Worm (Caenorhabditis elegans) whole organism, L4 larva: Measurements from ENCODE around the gene nep-16.

Source experiments
- D1046.2 ChIP-seq: fragments of 200-800 bp; sonication (Bioruptor generic); IDR thresholded peaks from 2 replicates; pipeline ENCODE4 v1.3.6; 2022; ENCODE audit warnings: missing genetic modification characterization, missing compliant biosample characterization
- F10B5.3 ChIP-seq: sonication (generic microtip); optimal IDR thresholded peaks from 2 replicates; lab custom pipeline; 2016; ENCODE audit warnings: mild to moderate bottlenecking, missing genetic modification characterization, missing compliant biosample characterization
- Y48G9A.11 ChIP-seq: fragments of 200-800 bp; sonication (Bioruptor generic); IDR thresholded peaks from 2 replicates; pipeline ENCODE4 v1.3.6; 2022; ENCODE audit warnings: missing genetic modification reagents, missing genetic modification characterization, missing compliant biosample characterization
- Y75B8A.6 ChIP-seq: fragments of 200-800 bp; sonication (Bioruptor generic); IDR thresholded peaks from 2 replicates; pipeline ENCODE4 v1.3.6; 2022; ENCODE audit warnings: missing genetic modification reagents, missing genetic modification characterization, missing compliant biosample characterization
- aha-1 ChIP-seq: fragments of 150-350 bp; peaks from one replicate; lab custom pipeline; 2014; ENCODE audit warnings: missing biosample characterization, missing genetic modification characterization
- aly-2 ChIP-seq: sonication (generic microtip); optimal IDR thresholded peaks from 2 replicates; lab custom pipeline; 2018; ENCODE audit warnings: missing biosample characterization, missing genetic modification characterization
- attf-4 ChIP-seq: sonication (generic microtip); optimal IDR thresholded peaks from 3 replicates; lab custom pipeline; 2017; ENCODE audit warnings: missing biosample characterization, missing genetic modification characterization
- ceh-20 ChIP-seq: fragments of 200-800 bp; sonication (Bioruptor generic); IDR thresholded peaks from 2 replicates; pipeline ENCODE4 v1.3.6; 2022; ENCODE audit warnings: missing genetic modification reagents, missing genetic modification characterization, missing compliant biosample characterization
- ceh-32 ChIP-seq: sonication (generic microtip); optimal IDR thresholded peaks from 2 replicates; lab custom pipeline; 2016; ENCODE audit warnings: mild to moderate bottlenecking, missing genetic modification characterization, missing compliant biosample characterization; ENCODE audit not compliant: poor library complexity
- ceh-62 ChIP-seq: sonication (generic microtip); optimal IDR thresholded peaks from 2 replicates; lab custom pipeline; 2017; ENCODE audit warnings: missing biosample characterization, missing genetic modification characterization
- ctbp-1 ChIP-seq: fragments of 200-800 bp; sonication (Bioruptor generic); IDR thresholded peaks from 2 replicates; pipeline ENCODE4 v1.3.6; 2022; ENCODE audit warnings: missing genetic modification reagents, missing genetic modification characterization, missing compliant biosample characterization
- daf-16 ChIP-seq, 3 experiments: sonication (generic microtip); optimal IDR thresholded peaks; 2 replicates each; lab custom pipeline; 2016 to 2017; ENCODE audit warnings: missing genetic modification characterization in 3 of 3, missing genetic modification reagents in 3 of 3, mild to moderate bottlenecking in 2 of 3, missing compliant biosample characterization in 2 of 3, missing biosample characterization in 1 of 3, moderate library complexity in 1 of 3
- dmd-6 ChIP-seq: fragments of 200-800 bp; sonication (Bioruptor generic); IDR thresholded peaks from 2 replicates; pipeline ENCODE4 v1.3.6; 2022; ENCODE audit warnings: missing genetic modification reagents, missing genetic modification characterization, missing compliant biosample characterization
- dmd-9 ChIP-seq: fragments of 200-800 bp; sonication (Bioruptor generic); IDR thresholded peaks from 2 replicates; pipeline ENCODE4 v1.3.6; 2022; ENCODE audit warnings: missing genetic modification reagents, missing genetic modification characterization, missing compliant biosample characterization
- dpl-1 ChIP-seq: fragments of 150-350 bp; optimal IDR thresholded peaks from 2 replicates; lab custom pipeline; 2014; ENCODE audit warnings: missing biosample characterization, missing genetic modification reagents, missing genetic modification characterization
- dve-1 ChIP-seq: sonication (generic microtip); optimal IDR thresholded peaks from 2 replicates; lab custom pipeline; 2017; ENCODE audit warnings: antibody characterized with exemption, mild to moderate bottlenecking, missing genetic modification characterization, missing compliant biosample characterization; ENCODE audit not compliant: insufficient read depth
- egl-43 ChIP-seq: fragments of 200-800 bp; sonication (Bioruptor generic); IDR thresholded peaks from 2 replicates; pipeline ENCODE4 v1.3.6; 2022; ENCODE audit warnings: missing genetic modification reagents, missing genetic modification characterization, missing compliant biosample characterization
- fkh-10 ChIP-seq: fragments of 150-350 bp; optimal IDR thresholded peaks from 2 replicates; lab custom pipeline; 2014; ENCODE audit warnings: missing biosample characterization, missing genetic modification reagents, missing genetic modification characterization
- hlh-11 ChIP-seq: fragments of 200-800 bp; sonication (Bioruptor generic); optimal IDR thresholded peaks from 2 replicates; lab custom pipeline; 2018; ENCODE audit warnings: mild to moderate bottlenecking, missing genetic modification characterization, missing compliant biosample characterization
- hlh-30 ChIP-seq: sonication (generic microtip); optimal IDR thresholded peaks from 2 replicates; lab custom pipeline; 2017; ENCODE audit warnings: antibody characterized with exemption, mild to moderate bottlenecking, missing genetic modification characterization, missing compliant biosample characterization; ENCODE audit not compliant: insufficient read depth
- lim-7 ChIP-seq: fragments of 200-800 bp; sonication (Bioruptor generic); IDR thresholded peaks from 2 replicates; pipeline ENCODE4 v1.3.6; 2022; ENCODE audit warnings: missing genetic modification characterization, missing compliant biosample characterization
- lin-13 ChIP-seq: fragments of 150-350 bp; optimal IDR thresholded peaks from 2 replicates; lab custom pipeline; 2014; ENCODE audit warnings: missing biosample characterization, missing genetic modification reagents, missing genetic modification characterization
- lin-38 ChIP-seq: fragments of 200-800 bp; sonication (Bioruptor generic); IDR thresholded peaks from 2 replicates; pipeline ENCODE4 v1.3.6; 2022; ENCODE audit warnings: missing genetic modification reagents, missing genetic modification characterization, missing compliant biosample characterization
- lsy-2 ChIP-seq, 2 experiments: fragments of 150-350 bp in 1 of 2; sonication (generic microtip) in 1 of 2; optimal IDR thresholded peaks; 2 replicates each; lab custom pipeline; 2014 to 2017; ENCODE audit warnings: missing biosample characterization in 2 of 2, missing genetic modification characterization in 2 of 2
- madf-5 ChIP-seq, 2 experiments: fragments of 200-800 bp; sonication (Bioruptor generic); IDR thresholded peaks; 2 replicates each; pipeline ENCODE4 v1.3.6; 2022; ENCODE audit warnings: missing compliant biosample characterization in 2 of 2, missing genetic modification characterization in 2 of 2
- madf-9 ChIP-seq: fragments of 200-800 bp; sonication (Bioruptor generic); conservative IDR thresholded peaks from 2 replicates; pipeline ENCODE4 v1.3.6; 2022; ENCODE audit warnings: missing genetic modification reagents, missing genetic modification characterization, missing compliant biosample characterization
- mdt-29 ChIP-seq: fragments of 200-800 bp; sonication (Bioruptor generic); IDR thresholded peaks from 2 replicates; pipeline ENCODE4 v1.3.6; 2022; ENCODE audit warnings: missing genetic modification reagents, missing genetic modification characterization, missing compliant biosample characterization
- mxl-3 ChIP-seq: fragments of 200-800 bp; sonication (Bioruptor generic); optimal IDR thresholded peaks from 2 replicates; lab custom pipeline; 2018; ENCODE audit warnings: mild to moderate bottlenecking, missing genetic modification characterization, missing compliant biosample characterization
- nhr-10 ChIP-seq: fragments of 150-350 bp; optimal IDR thresholded peaks from 2 replicates; lab custom pipeline; 2014; ENCODE audit warnings: missing biosample characterization, missing genetic modification characterization
- nhr-102 ChIP-seq: sonication (generic microtip); optimal IDR thresholded peaks from 2 replicates; lab custom pipeline; 2016; ENCODE audit warnings: mild to moderate bottlenecking, missing genetic modification characterization, moderate library complexity, missing compliant biosample characterization
- nhr-111 ChIP-seq: fragments of 200-800 bp; sonication (Bioruptor generic); optimal IDR thresholded peaks from 2 replicates; lab custom pipeline; 2018; ENCODE audit warnings: mild to moderate bottlenecking, missing genetic modification characterization, missing compliant biosample characterization
- nhr-237 ChIP-seq: sonication (generic microtip); optimal IDR thresholded peaks from 2 replicates; lab custom pipeline; 2017; ENCODE audit warnings: missing biosample characterization, missing genetic modification characterization
- nhr-28 ChIP-seq: fragments of 150-350 bp; optimal IDR thresholded peaks from 2 replicates; lab custom pipeline; 2014; ENCODE audit warnings: missing biosample characterization, missing genetic modification characterization
- nhr-48 ChIP-seq: sonication (generic microtip); optimal IDR thresholded peaks from 2 replicates; lab custom pipeline; 2016; ENCODE audit warnings: mild to moderate bottlenecking, missing genetic modification characterization, missing compliant biosample characterization
- nhr-77 ChIP-seq: fragments of 150-350 bp; optimal IDR thresholded peaks from 2 replicates; lab custom pipeline; 2014; ENCODE audit warnings: missing biosample characterization, missing genetic modification characterization
- php-3 ChIP-seq: fragments of 200-800 bp; sonication (Bioruptor generic); IDR thresholded peaks from 2 replicates; pipeline ENCODE4 v1.3.6; 2022; ENCODE audit warnings: missing genetic modification reagents, missing genetic modification characterization, missing compliant biosample characterization
- pqm-1 ChIP-seq: sonication (generic microtip); optimal IDR thresholded peaks from 2 replicates; lab custom pipeline; 2017; ENCODE audit warnings: missing biosample characterization, missing genetic modification characterization
- set-16 ChIP-seq: fragments of 200-800 bp; sonication (Bioruptor generic); IDR thresholded peaks from 2 replicates; pipeline ENCODE4 v1.3.6; 2022; ENCODE audit warnings: missing genetic modification reagents, missing genetic modification characterization, missing compliant biosample characterization
- skn-1 ChIP-seq: fragments of 150-350 bp; optimal IDR thresholded peaks from 2 replicates; lab custom pipeline; 2014; ENCODE audit warnings: missing biosample characterization, missing genetic modification characterization
- snpc-4 ChIP-seq: fragments of 150-350 bp; optimal IDR thresholded peaks from 2 replicates; lab custom pipeline; 2014; ENCODE audit warnings: missing biosample characterization, missing genetic modification characterization
- spr-1 ChIP-seq: sonication (generic microtip); optimal IDR thresholded peaks from 2 replicates; lab custom pipeline; 2016; ENCODE audit warnings: mild to moderate bottlenecking, missing genetic modification characterization, missing compliant biosample characterization
- spr-3 ChIP-seq: fragments of 200-800 bp; sonication (Bioruptor generic); optimal IDR thresholded peaks from 2 replicates; lab custom pipeline; 2018; ENCODE audit warnings: mild to moderate bottlenecking, missing genetic modification characterization, missing compliant biosample characterization
- tra-1 ChIP-seq: fragments of 200-800 bp; sonication (Bioruptor generic); IDR thresholded peaks from 2 replicates; pipeline ENCODE4 v1.3.6; 2022; ENCODE audit warnings: missing genetic modification reagents, missing genetic modification characterization, missing compliant biosample characterization
- unc-130 ChIP-seq: sonication (generic microtip); optimal IDR thresholded peaks from 2 replicates; lab custom pipeline; 2016; ENCODE audit warnings: missing genetic modification reagents, missing genetic modification characterization, missing compliant biosample characterization
- unc-39 ChIP-seq: sonication (generic microtip); optimal IDR thresholded peaks from 2 replicates; lab custom pipeline; 2017; ENCODE audit warnings: missing biosample characterization, missing genetic modification characterization
- unc-62 ChIP-seq, 3 experiments: fragments of 150-350 bp in 1 of 3; sonication (generic microtip); optimal IDR thresholded peaks in 2 of 3; peaks in 1 of 3; 1 replicate in 1 of 3; 2 replicates in 2 of 3; lab custom pipeline; 2014 to 2017; ENCODE audit warnings: missing biosample characterization in 3 of 3, missing genetic modification characterization in 3 of 3, missing genetic modification reagents in 3 of 3, missing genotype in 1 of 3
- zfp-3 ChIP-seq: fragments of 200-800 bp; sonication (Bioruptor generic); conservative IDR thresholded peaks from 2 replicates; pipeline ENCODE4 v1.3.6; 2022; ENCODE audit warnings: missing genetic modification reagents, missing genetic modification characterization, missing compliant biosample characterization
- zip-2 ChIP-seq: fragments of 150-350 bp; optimal IDR thresholded peaks from 2 replicates; lab custom pipeline; 2014; ENCODE audit warnings: missing biosample characterization, missing genetic modification characterization
- ztf-11 ChIP-seq: fragments of 150-350 bp; optimal IDR thresholded peaks from 2 replicates; lab custom pipeline; 2014; ENCODE audit warnings: missing biosample characterization, missing genetic modification characterization
- ztf-7 ChIP-seq: fragments of 150-350 bp; optimal IDR thresholded peaks from 2 replicates; lab custom pipeline; 2014; ENCODE audit warnings: missing biosample characterization, missing genetic modification characterization

nep-16 gene

DNA sequence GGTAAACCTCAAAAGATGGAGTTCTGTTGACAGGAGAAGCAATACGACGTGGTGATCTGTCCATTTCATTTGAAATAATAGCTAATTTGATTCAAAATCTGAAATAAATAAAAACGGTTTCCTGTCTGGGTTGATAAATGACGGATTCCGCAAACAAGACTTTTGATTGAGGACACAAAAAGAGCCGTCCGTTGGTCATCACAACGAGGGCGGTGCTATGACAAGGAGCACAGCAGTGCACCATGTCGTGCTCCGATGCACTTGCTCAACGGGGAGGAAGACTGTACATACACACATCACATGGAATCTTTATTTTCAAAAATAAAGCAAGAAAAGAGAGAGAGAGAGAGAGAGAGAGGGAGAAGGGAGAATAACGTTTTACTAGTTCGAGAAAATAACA lies at the start of gene nep-16:
Gene nep-16, minus strand, starts transcription at position 101 of the 400 bp plus-strand sequence.
- TF ChIP-seq aha-1, result peak; percentile 58
- peak in 1 of 2 experiments; percentile 61 for TF ChIP-seq unc-62 (GFP tag; optimal IDR thresholded peaks at IDR 0.05 in 1 of 2; lab: Kevin White, UChicago)
- TF ChIP-seq unc-62 (tag; optimal IDR thresholded peaks at IDR 0.05; lab: Kevin White, UChicago), result no peak
- TF ChIP-seq php-3, result no peak

DNA sequence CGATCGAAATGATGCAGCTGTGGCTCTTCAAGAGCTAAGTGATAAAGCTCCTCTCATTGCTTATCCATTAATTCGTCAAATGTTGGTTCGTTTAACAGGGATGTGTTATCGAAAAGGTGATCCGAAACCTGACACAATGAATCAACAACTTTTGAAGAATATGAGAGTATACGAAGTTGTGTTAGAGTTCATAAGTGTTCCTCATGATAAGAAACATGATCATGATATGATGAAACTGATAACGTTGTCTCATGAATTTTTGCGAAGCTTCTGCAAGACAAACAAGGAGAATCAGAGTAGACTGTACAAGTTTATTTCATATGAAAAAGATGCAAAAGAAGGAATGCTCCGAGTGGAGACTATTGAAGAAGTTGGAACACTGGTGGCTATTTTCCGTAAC lies 47.7 kb upstream of the nep-16 start:
- TF ChIP-seq nhr-28 (tag; lab: Kevin White, UChicago) (peak; percentile 36), spr-3 (GFP tag; lab: Kevin White, UChicago) (no peak), ztf-11 (no peak), dmd-6 (GFP tag; lab: Robert Waterston, UW) (no peak), mdt-29 (GFP tag; lab: Robert Waterston, UW) (no peak), lim-7 (no peak), madf-9 (no peak), ceh-32 (tag; lab: Kevin White, UChicago) (no peak), lin-13 (no peak), set-16 (GFP tag; lab: Robert Waterston, UW) (no peak), hlh-11 (tag; lab: Kevin White, UChicago) (peak; percentile 7), egl-43 (no peak), skn-1 (tag; lab: Kevin White, UChicago) (no peak), attf-4 (tag; lab: Kevin White, UChicago) (no peak), snpc-4 (tag; lab: Kevin White, UChicago) (no peak), tra-1 (GFP tag; lab: Robert Waterston, UW) (no peak), daf-16 (GFP tag; optimal IDR thresholded peaks at IDR 0.05; lab: Kevin White, UChicago) (no peak), daf-16 (tag; optimal IDR thresholded peaks at IDR 0.05; lab: Kevin White, UChicago) (peak; percentile 76), D1046.2 (GFP tag; lab: Robert Waterston, UW) (no peak), dpl-1 (no peak), unc-130 (no peak), madf-5 (GFP tag; IDR thresholded peaks at IDR 0.05; lab: Robert Waterston, UW) (no peak), unc-62 (GFP tag; optimal IDR thresholded peaks at IDR 0.05 in 1 of 2; lab: Kevin White, UChicago) (peak in 1 of 2 experiments; percentile 63), unc-62 (tag; optimal IDR thresholded peaks at IDR 0.05; lab: Kevin White, UChicago) (no peak), pqm-1 (tag; lab: Kevin White, UChicago) (peak; percentile 60), nhr-10 (tag; lab: Kevin White, UChicago) (no peak), spr-1 (tag; lab: Kevin White, UChicago) (no peak), nhr-237 (tag; lab: Kevin White, UChicago) (no peak), fkh-10 (no peak), aly-2 (no peak), ztf-7 (tag; lab: Kevin White, UChicago) (no peak), ctbp-1 (GFP tag; lab: Robert Waterston, UW) (no peak), mxl-3 (GFP tag; lab: Kevin White, UChicago) (no peak), dve-1 (tag; lab: Kevin White, UChicago) (no peak), lin-38 (no peak), ceh-62 (tag; lab: Kevin White, UChicago) (no peak), zfp-3 (no peak), nhr-111 (GFP tag; lab: Kevin White, UChicago) (no peak), dmd-9 (GFP tag; lab: Robert Waterston, UW) (no peak)

DNA sequence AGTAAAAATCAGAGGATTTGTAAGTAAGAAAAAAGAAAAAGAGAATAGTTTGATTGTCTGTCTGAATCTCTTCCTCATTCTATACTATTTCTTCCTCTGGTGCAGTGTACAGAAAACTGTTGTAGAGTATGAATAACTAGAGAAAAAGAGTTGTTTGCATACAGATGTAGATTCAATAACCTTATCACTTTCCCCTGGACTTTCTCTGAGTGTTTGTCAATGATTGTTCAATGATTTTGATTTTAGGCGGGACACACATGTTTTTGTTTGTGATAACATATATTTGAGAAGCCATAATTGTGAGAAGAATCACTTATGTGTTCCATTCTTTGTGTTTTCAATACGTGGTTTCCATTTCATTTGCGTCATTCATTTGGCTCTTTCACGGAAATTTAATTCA lies 37.5 kb upstream of the nep-16 start:
- TF ChIP-seq lsy-2 (tag; optimal IDR thresholded peaks at IDR 0.05; lab: Kevin White, UChicago), result no peak
- TF ChIP-seq zip-2 (tag; lab: Kevin White, UChicago), result no peak
- TF ChIP-seq dve-1 (tag; lab: Kevin White, UChicago), result peak; percentile 60
- TF ChIP-seq nhr-77 (tag; lab: Kevin White, UChicago), result peak; percentile 40
- TF ChIP-seq F10B5.3, result no peak
- no peak for TF ChIP-seq Y48G9A.11
- TF ChIP-seq unc-39 (tag; lab: Kevin White, UChicago), result no peak
- no peak for TF ChIP-seq hlh-30 (tag; lab: Kevin White, UChicago)
- TF ChIP-seq zfp-3, result no peak
- TF ChIP-seq nhr-48 (tag; lab: Kevin White, UChicago), result no peak
- peak; percentile 28; the same call in 1 of the 2 replicates for TF ChIP-seq dmd-6 (GFP tag; lab: Robert Waterston, UW)
- peak; percentile 67 for TF ChIP-seq hlh-11 (tag; lab: Kevin White, UChicago)
- TF ChIP-seq pqm-1 (tag; lab: Kevin White, UChicago), result peak; percentile 85
- TF ChIP-seq ceh-20, result no peak
- no peak for TF ChIP-seq Y75B8A.6 (GFP tag; lab: Robert Waterston, UW)
- peak; percentile 72 for TF ChIP-seq nhr-28 (tag; lab: Kevin White, UChicago)
- no peak for TF ChIP-seq nhr-102
